Worm (Caenorhabditis elegans) whole organism, late embryonic: Measurements from ENCODE around the gene Y57G11C.31.

Experiments used
- eyg-1 ChIP-seq: sonication (generic microtip); optimal IDR thresholded peaks from 2 replicates; lab custom pipeline; 2016; ENCODE audit warnings: missing genotype, missing genetic modification characterization, missing compliant biosample characterization
- nhr-232 ChIP-seq: sonication (generic microtip); optimal IDR thresholded peaks from 2 replicates; lab custom pipeline; 2016; ENCODE audit warnings: missing genetic modification characterization, missing compliant biosample characterization
- rnt-1 ChIP-seq: sonication (generic microtip); optimal IDR thresholded peaks from 2 replicates; lab custom pipeline; 2016; ENCODE audit warnings: missing genetic modification characterization, missing compliant biosample characterization
- sox-4 ChIP-seq: sonication (generic microtip); optimal IDR thresholded peaks from 2 replicates; lab custom pipeline; 2017; ENCODE audit warnings: mild to moderate bottlenecking, missing genetic modification characterization, inconsistent platforms, missing compliant biosample characterization

ce11 chrIV:14728225-14728624 lies 51.1 kb downstream of the Y57G11C.31 start, which contains the start of gene Y57G11C.42:
- TF ChIP-seq sox-4 (no peak), eyg-1 (tag; lab: Kevin White, UChicago) (no peak), rnt-1 (tag; lab: Kevin White, UChicago) (no peak), nhr-232 (tag; lab: Kevin White, UChicago) (no peak)
